Worm (Caenorhabditis elegans) whole organism, L4/young adult: ENCODE data around the gene kdin-1.

ENCODE experiments used
- W03F9.2 ChIP-seq: fragments of 150-350 bp; optimal IDR thresholded peaks from 2 replicates; lab custom pipeline; 2014; ENCODE audit warnings: missing biosample characterization, missing genetic modification characterization
- dao-5 ChIP-seq: sonication (generic microtip); optimal IDR thresholded peaks from 2 replicates; lab custom pipeline; 2016; ENCODE audit warnings: missing genotype, missing genetic modification characterization, moderate library complexity, missing compliant biosample characterization
- him-1 ChIP-seq: sonication (generic microtip); optimal IDR thresholded peaks from 2 replicates; lab custom pipeline; 2016; ENCODE audit warnings: missing genotype, missing genetic modification reagents, missing genetic modification characterization, missing compliant biosample characterization

DNA sequence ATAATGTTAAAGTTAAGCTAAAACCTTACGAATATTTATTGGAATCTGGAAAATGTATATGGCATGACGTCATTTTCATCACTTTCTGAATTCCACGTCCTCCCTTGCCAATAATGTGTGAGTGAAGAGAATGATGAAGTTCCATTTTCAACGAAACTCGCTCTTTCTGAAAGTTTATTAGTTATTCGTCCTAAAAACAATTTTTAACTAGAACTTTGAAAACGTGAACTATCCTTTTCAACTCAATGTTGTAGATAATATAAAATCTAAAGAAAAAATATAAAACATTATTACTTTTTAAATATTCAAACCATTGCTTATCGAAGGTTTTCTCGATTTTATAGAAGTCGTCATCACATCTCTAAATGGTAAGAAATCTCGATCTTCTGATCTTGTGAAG, 51.1 kb downstream of the kdin-1 start, which contains the start of gene M7.7:
- no peak for TF ChIP-seq him-1 (tag; lab: Kevin White, UChicago)
- TF ChIP-seq W03F9.2 (tag; lab: Kevin White, UChicago) = no peak
- TF ChIP-seq dao-5 (tag; lab: Kevin White, UChicago) = no peak
